Worm (Caenorhabditis elegans): ENCODE measurements around the gene rpl-5.

DNA sequence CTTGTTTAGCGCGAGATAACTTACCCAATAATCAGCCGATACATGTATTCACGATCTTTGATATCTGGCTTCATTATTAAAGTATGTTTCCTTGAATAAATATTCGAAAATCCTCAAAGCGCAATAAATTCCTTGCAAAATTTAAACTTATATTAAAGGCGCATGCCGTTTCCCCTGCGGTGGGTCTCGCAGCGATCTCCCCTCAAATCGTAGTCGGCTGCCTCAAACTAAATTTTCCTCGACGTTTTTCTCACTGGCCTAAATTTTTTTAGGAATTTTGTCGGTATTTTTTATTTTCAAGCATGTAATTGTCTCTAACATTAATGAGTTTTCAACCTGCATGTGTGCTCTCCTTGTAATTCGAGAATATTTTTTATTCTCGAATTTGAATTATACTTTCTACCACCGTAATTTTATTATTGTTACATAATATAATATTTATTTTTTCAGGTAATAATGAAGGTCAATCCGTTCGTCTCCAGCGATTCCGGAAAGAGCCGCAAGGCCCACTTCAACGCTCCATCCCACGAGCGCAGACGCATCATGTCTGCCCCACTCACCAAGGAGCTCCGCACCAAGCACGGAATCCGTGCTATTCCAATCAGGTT is 32.7 kb downstream of the rpl-5 start, which contains the start of the genes cpf-1 and rpl-26:
- no peak for TF ChIP-seq hlh-30 (tag; optimal IDR thresholded peaks at IDR 0.05; ENCODE audit: insufficient read depth)
- TF ChIP-seq egl-27 (tag; optimal IDR thresholded peaks at IDR 0.05), result no peak
- TF ChIP-seq lin-29 (GFP tag; IDR thresholded peaks at IDR 0.05), result no peak
- no peak for TF ChIP-seq F10B5.3 (tag; optimal IDR thresholded peaks at IDR 0.05)
- TF ChIP-seq nhr-25 (tag; optimal IDR thresholded peaks at IDR 0.05; ENCODE audit: borderline replicate concordance, insufficient read depth), result no peak
- TF ChIP-seq ces-1 (GFP tag; optimal IDR thresholded peaks at IDR 0.05), result no peak
- TF ChIP-seq nhr-77 (tag; optimal IDR thresholded peaks at IDR 0.05), result peak; percentile 57
- TF ChIP-seq snpc-4 (tag; optimal IDR thresholded peaks at IDR 0.05), result no peak
- no peak for TF ChIP-seq nhr-237 (tag; optimal IDR thresholded peaks at IDR 0.05)
- no peak for TF ChIP-seq ztf-11 (tag; optimal IDR thresholded peaks at IDR 0.05)
- peak; percentile 23 for TF ChIP-seq nhr-11 (tag; optimal IDR thresholded peaks at IDR 0.05)
- TF ChIP-seq Y75B8A.6 (GFP tag; IDR thresholded peaks at IDR 0.05), result no peak
- no peak for TF ChIP-seq aly-2 (tag; optimal IDR thresholded peaks at IDR 0.05)
